Worm (Caenorhabditis elegans) whole organism, L3 larva: ENCODE measurements around the gene pgm-1.
A peak's percentile ranks its signal among the peaks of the same experiment; 100 is the strongest.
"Not testable (repeated sequence)": the region's sequence is repeated elsewhere in the genome, so short reads cannot be mapped to it uniquely, and the experiment has no call there.

ENCODE experiments used
- R02D3.7 ChIP-seq: fragments of 150-350 bp; optimal IDR thresholded peaks from 2 replicates; lab custom pipeline; 2014; ENCODE audit warnings: missing biosample characterization, missing genetic modification characterization
- ZK546.5 ChIP-seq: sonication (generic microtip); optimal IDR thresholded peaks from 2 replicates; lab custom pipeline; 2017; ENCODE audit warnings: missing biosample characterization, missing genetic modification characterization
- ama-1 ChIP-seq: fragments of 150-350 bp; optimal IDR thresholded peaks from 2 replicates; lab custom pipeline; 2018
- ceh-16 ChIP-seq: sonication (generic microtip); optimal IDR thresholded peaks from 2 replicates; lab custom pipeline; 2017; ENCODE audit warnings: missing biosample characterization, missing genetic modification characterization
- ceh-28 ChIP-seq: fragments of 150-350 bp; optimal IDR thresholded peaks from 2 replicates; lab custom pipeline; 2014; ENCODE audit warnings: missing biosample characterization, missing genetic modification reagents, missing genetic modification characterization
- ceh-82 ChIP-seq: fragments of 150-350 bp; optimal IDR thresholded peaks from 2 replicates; lab custom pipeline; 2014; ENCODE audit warnings: missing biosample characterization, missing genetic modification characterization
- ceh-9 ChIP-seq: sonication (generic microtip); optimal IDR thresholded peaks from 2 replicates; lab custom pipeline; 2018; ENCODE audit warnings: missing biosample characterization, missing genetic modification characterization
- egl-5 ChIP-seq: fragments of 150-350 bp; optimal IDR thresholded peaks from 2 replicates; lab custom pipeline; 2017; ENCODE audit warnings: missing biosample characterization, missing genetic modification reagents, missing genetic modification characterization, inconsistent platforms
- elt-1 ChIP-seq: fragments of 150-350 bp; optimal IDR thresholded peaks from 2 replicates; lab custom pipeline; 2014; ENCODE audit warnings: missing biosample characterization, missing genetic modification characterization
- elt-2 ChIP-seq: sonication (generic microtip); optimal IDR thresholded peaks from 2 replicates; lab custom pipeline; 2016; ENCODE audit warnings: missing genetic modification reagents, mild to moderate bottlenecking, missing genetic modification characterization, missing compliant biosample characterization
- elt-3 ChIP-seq, 3 experiments: fragments of 150-350 bp in 1 of 3; sonication (generic microtip) in 2 of 3; optimal IDR thresholded peaks; 2 replicates in 2 of 3; 4 replicates in 1 of 3; lab custom pipeline; 2014 to 2017; ENCODE audit warnings: missing biosample characterization in 3 of 3, missing genetic modification characterization in 3 of 3
- eor-1 ChIP-seq, 2 experiments: fragments of 150-350 bp; optimal IDR thresholded peaks; 2 replicates each; lab custom pipeline; 2014 to 2018; ENCODE audit warnings: missing biosample characterization in 2 of 2, missing genetic modification characterization in 2 of 2
- fkh-2 ChIP-seq: fragments of 150-350 bp; optimal IDR thresholded peaks from 2 replicates; lab custom pipeline; 2014; ENCODE audit warnings: missing biosample characterization, missing genetic modification reagents, missing genetic modification characterization
- fos-1 ChIP-seq: fragments of 150-350 bp; optimal IDR thresholded peaks from 2 replicates; lab custom pipeline; 2014; ENCODE audit warnings: missing biosample characterization, missing genetic modification characterization
- hmg-11 ChIP-seq: sonication (generic microtip); optimal IDR thresholded peaks from 2 replicates; lab custom pipeline; 2016; ENCODE audit warnings: missing genetic modification characterization, missing compliant biosample characterization
- lin-15B ChIP-seq: fragments of 150-350 bp; optimal IDR thresholded peaks from 2 replicates; lab custom pipeline; 2014; ENCODE audit warnings: missing biosample characterization, missing genetic modification characterization
- lin-39 ChIP-seq: fragments of 150-350 bp; optimal IDR thresholded peaks from 2 replicates; lab custom pipeline; 2018; ENCODE audit warnings: missing biosample characterization, missing genetic modification reagents, missing genetic modification characterization
- lsy-12 ChIP-seq: sonication (generic microtip); optimal IDR thresholded peaks from 2 replicates; lab custom pipeline; 2016; ENCODE audit warnings: mild to moderate bottlenecking, missing genetic modification characterization, missing compliant biosample characterization
- mdl-1 ChIP-seq: fragments of 150-350 bp; optimal IDR thresholded peaks from 2 replicates; lab custom pipeline; 2014; ENCODE audit warnings: missing biosample characterization, missing genetic modification characterization
- nfya-1 ChIP-seq: sonication (generic microtip); optimal IDR thresholded peaks from 2 replicates; lab custom pipeline; 2017; ENCODE audit warnings: missing genetic modification characterization, mild to moderate bottlenecking, missing compliant biosample characterization, antibody characterized with exemption, moderate library complexity; ENCODE audit not compliant: insufficient read depth
- nhr-12 ChIP-seq: fragments of 150-350 bp; optimal IDR thresholded peaks from 2 replicates; lab custom pipeline; 2014; ENCODE audit warnings: missing biosample characterization, missing genetic modification characterization
- nhr-237 ChIP-seq: fragments of 150-350 bp; optimal IDR thresholded peaks from 2 replicates; lab custom pipeline; 2014; ENCODE audit warnings: missing biosample characterization, missing genetic modification characterization
- nhr-25 ChIP-seq: sonication (generic microtip); optimal IDR thresholded peaks from 2 replicates; lab custom pipeline; 2017; ENCODE audit warnings: missing biosample characterization, missing genetic modification characterization
- nhr-28 ChIP-seq: fragments of 150-350 bp; optimal IDR thresholded peaks from 2 replicates; lab custom pipeline; 2014; ENCODE audit warnings: missing biosample characterization, missing genetic modification characterization
- nhr-43 ChIP-seq: sonication (generic microtip); optimal IDR thresholded peaks from 2 replicates; lab custom pipeline; 2016; ENCODE audit warnings: mild to moderate bottlenecking, missing genetic modification characterization, missing compliant biosample characterization; ENCODE audit not compliant: poor library complexity, severe bottlenecking
- nhr-76 ChIP-seq: fragments of 150-350 bp; sonication (generic microtip); optimal IDR thresholded peaks from 5 replicates; lab custom pipeline; 2014; ENCODE audit warnings: missing biosample characterization, missing genetic modification characterization
- nhr-77 ChIP-seq: fragments of 150-350 bp; optimal IDR thresholded peaks from 2 replicates; lab custom pipeline; 2014; ENCODE audit warnings: missing biosample characterization, missing genetic modification characterization
- pha-4 ChIP-seq: fragments of 150-350 bp; optimal IDR thresholded peaks from 2 replicates; lab custom pipeline; 2014; ENCODE audit warnings: missing biosample characterization, missing genetic modification reagents, missing genetic modification characterization
- pqm-1 ChIP-seq: fragments of 150-350 bp; optimal IDR thresholded peaks from 2 replicates; lab custom pipeline; 2017; ENCODE audit warnings: missing biosample characterization, missing genetic modification characterization, inconsistent platforms
- sea-2 ChIP-seq: fragments of 150-350 bp; sonication (generic microtip); optimal IDR thresholded peaks from 4 replicates; lab custom pipeline; 2014; ENCODE audit warnings: missing biosample characterization, missing genetic modification reagents, missing genetic modification characterization
- skn-1 ChIP-seq: fragments of 150-350 bp; optimal IDR thresholded peaks from 2 replicates; lab custom pipeline; 2014; ENCODE audit warnings: missing biosample characterization, missing genetic modification characterization
- snpc-4 ChIP-seq: fragments of 150-350 bp; optimal IDR thresholded peaks from 2 replicates; lab custom pipeline; 2014; ENCODE audit warnings: missing biosample characterization, missing genetic modification characterization
- tbx-2 ChIP-seq: sonication (generic microtip); optimal IDR thresholded peaks from 2 replicates; lab custom pipeline; 2016; ENCODE audit warnings: mild to moderate bottlenecking, missing genetic modification characterization, missing compliant biosample characterization
- unc-39 ChIP-seq: sonication (generic microtip); optimal IDR thresholded peaks from 4 replicates; lab custom pipeline; 2017; ENCODE audit warnings: missing biosample characterization, missing genetic modification characterization
- unc-62 ChIP-seq: fragments of 150-350 bp; sonication (generic microtip); optimal IDR thresholded peaks from 4 replicates; lab custom pipeline; 2014; ENCODE audit warnings: missing biosample characterization, missing genetic modification reagents, missing genetic modification characterization
- ztf-11 ChIP-seq: fragments of 150-350 bp; optimal IDR thresholded peaks from 2 replicates; lab custom pipeline; 2014; ENCODE audit warnings: missing biosample characterization, missing genetic modification characterization
- ztf-4 ChIP-seq: fragments of 150-350 bp; optimal IDR thresholded peaks from 2 replicates; lab custom pipeline; 2014; ENCODE audit warnings: missing biosample characterization, missing genetic modification characterization

Gene pgm-1

DNA sequence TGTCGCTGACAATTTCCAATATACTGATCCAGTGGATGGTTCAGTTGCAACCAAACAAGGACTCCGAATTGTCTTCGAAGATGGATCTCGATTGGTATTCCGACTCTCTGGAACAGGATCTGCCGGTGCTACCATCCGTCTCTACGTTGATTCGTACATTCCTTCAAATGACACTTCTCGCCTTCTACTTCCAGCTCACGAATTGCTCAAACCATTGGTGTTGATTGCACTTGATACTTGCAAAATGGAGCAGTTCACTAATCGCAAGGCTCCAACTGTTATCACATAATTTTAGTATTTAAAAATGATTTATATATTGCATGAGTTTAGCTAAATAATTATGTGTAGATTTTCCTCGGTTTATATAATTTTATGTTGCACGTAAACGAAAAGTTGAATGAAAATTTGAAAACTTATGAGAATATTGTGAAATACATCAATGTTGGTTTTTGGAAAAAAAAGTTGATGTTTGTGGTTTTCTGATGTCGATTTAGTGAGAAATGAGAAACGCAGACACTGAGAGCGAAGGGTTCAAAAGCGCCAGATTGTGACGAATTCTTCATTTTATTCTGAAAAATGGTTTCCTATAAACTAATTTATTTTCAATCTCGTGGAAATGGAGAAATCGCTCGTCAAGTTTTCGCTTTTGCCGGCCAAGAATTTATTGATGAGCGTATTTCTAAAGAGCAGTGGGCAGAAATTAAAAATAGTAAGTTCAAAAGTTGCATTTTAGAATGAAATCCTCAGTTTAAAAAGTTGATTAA is 2.0 kb downstream of the pgm-1 start, which contains the start of gene gst-9:
Gene gst-9, plus strand, starts transcription at position 574 of the 764 bp plus-strand sequence.
- no peak for TF ChIP-seq ztf-11 (tag; lab: Kevin White, UChicago)
- TF ChIP-seq hmg-11 (tag; lab: Kevin White, UChicago), result no peak
- TF ChIP-seq elt-1 (tag; lab: Kevin White, UChicago), result no peak
- no peak for TF ChIP-seq fkh-2 (tag; lab: Kevin White, UChicago)
- no peak for TF ChIP-seq R02D3.7
- peak; percentile 39 for TF ChIP-seq pha-4 (tag; lab: Kevin White, UChicago)
- no peak for TF ChIP-seq ceh-9
- no peak for TF ChIP-seq pqm-1 (tag; lab: Kevin White, UChicago)
- TF ChIP-seq nhr-43 (tag; lab: Kevin White, UChicago), result peak; percentile 79
- TF ChIP-seq ztf-4 (tag; lab: Kevin White, UChicago), result no peak
- TF ChIP-seq skn-1, result no peak
- no peak for TF ChIP-seq nhr-77 (tag; lab: Kevin White, UChicago)
- no peak for TF ChIP-seq ZK546.5
- TF ChIP-seq unc-39 (tag; lab: Kevin White, UChicago), result no peak
- no peak for TF ChIP-seq nhr-12 (tag; lab: Kevin White, UChicago)
- TF ChIP-seq ama-1, result peak; percentile 89
- no peak for TF ChIP-seq snpc-4
- no peak for TF ChIP-seq egl-5 (tag; lab: Kevin White, UChicago)
- no peak for TF ChIP-seq ceh-16 (tag; lab: Kevin White, UChicago)
- no peak for TF ChIP-seq fos-1 (tag; lab: Kevin White, UChicago)
- peak; percentile 67 for TF ChIP-seq elt-2 (tag; lab: Kevin White, UChicago)
- TF ChIP-seq lsy-12 (tag; lab: Kevin White, UChicago), result no peak
- TF ChIP-seq sea-2 (GFP tag; lab: Kevin White, UChicago), result no peak
- peak; percentile 25 for TF ChIP-seq tbx-2 (tag; lab: Kevin White, UChicago)
- no peak for TF ChIP-seq ceh-82 (tag; lab: Kevin White, UChicago)
- TF ChIP-seq nfya-1 (tag; lab: Kevin White, UChicago), result peak; percentile 34
- no peak for TF ChIP-seq lin-39 (tag; lab: Kevin White, UChicago)
- no peak for TF ChIP-seq eor-1 (tag; optimal IDR thresholded peaks at IDR 0.05; lab: Kevin White, UChicago)
- TF ChIP-seq nhr-28 (tag; lab: Kevin White, UChicago), result no peak
- TF ChIP-seq unc-62 (GFP tag; lab: Kevin White, UChicago), result no peak
- TF ChIP-seq nhr-25 (tag; lab: Kevin White, UChicago), result peak; percentile 50

- TF ChIP-seq fos-1 (tag; lab: Kevin White, UChicago), result no peak
- no peak for TF ChIP-seq ceh-82 (tag; lab: Kevin White, UChicago)
- TF ChIP-seq fkh-2 (tag; lab: Kevin White, UChicago), result no peak
- TF ChIP-seq nhr-43 (tag; lab: Kevin White, UChicago), result no peak
- no peak for TF ChIP-seq ztf-4 (tag; lab: Kevin White, UChicago)
- no peak for TF ChIP-seq unc-62 (GFP tag; lab: Kevin White, UChicago)
These were observed 3.4 kb downstream of the pgm-1 start, which contains the start of gene msp-33 for ce11 chrII:4892594-4892993. Gene msp-33, minus strand, starts transcription at chrII:4892694.

DNA sequence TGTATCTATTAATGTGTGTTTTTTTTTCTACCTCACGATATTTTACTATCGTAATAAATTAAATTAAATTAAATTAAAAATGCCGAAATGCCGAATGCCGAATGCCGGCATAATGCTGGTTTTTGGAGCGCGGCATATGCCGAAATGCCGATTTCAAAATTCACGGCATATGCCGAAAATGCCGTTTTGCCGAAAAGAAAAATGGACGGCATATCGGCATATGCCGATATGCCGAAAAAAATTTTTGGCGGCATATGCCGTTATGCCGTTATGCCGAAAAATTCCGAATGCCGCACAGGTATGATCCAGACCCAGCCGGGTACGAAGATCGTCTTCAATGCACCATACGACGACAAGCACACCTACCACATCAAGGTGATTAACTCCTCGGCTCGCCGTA is 9.3 kb downstream of the pgm-1 start, which contains the start of gene msp-32:
Gene msp-32, plus strand, starts transcription at position 301 of the 400 bp plus-strand sequence.
- not testable (repeated sequence) for TF ChIP-seq egl-5, nhr-237, lin-15B (tag; lab: Kevin White, UChicago)

DNA sequence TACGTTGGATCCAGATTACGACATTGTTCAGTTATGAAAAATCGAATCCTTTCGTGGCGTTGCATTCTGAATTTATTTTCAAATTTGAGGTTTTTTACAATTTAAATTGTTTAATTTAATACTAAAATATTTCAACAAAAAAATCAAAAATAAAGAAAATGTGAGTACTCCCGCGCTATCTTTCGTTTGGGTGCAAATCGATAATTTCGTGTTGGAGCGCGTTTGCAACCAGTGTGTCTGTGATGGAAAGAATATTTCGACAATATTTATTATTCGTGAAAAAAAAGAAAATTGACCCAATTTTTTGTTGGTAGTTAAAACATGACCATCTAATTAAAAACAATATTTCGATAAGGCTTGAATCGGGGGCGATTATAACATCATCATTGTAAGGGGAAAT is 12.8 kb downstream of the pgm-1 start, which contains the start of gene R05F9.9:
Gene R05F9.9, minus strand, starts transcription at position 66 of the 400 bp plus-strand sequence.
- TF ChIP-seq nhr-77 (tag; lab: Kevin White, UChicago), result no peak
- TF ChIP-seq pqm-1 (tag; lab: Kevin White, UChicago), result no peak
- TF ChIP-seq ceh-16 (tag; lab: Kevin White, UChicago), result no peak
- peak; percentile 45 for TF ChIP-seq nhr-25 (tag; lab: Kevin White, UChicago)
- TF ChIP-seq mdl-1 (tag; lab: Kevin White, UChicago), result no peak
- TF ChIP-seq elt-2 (tag; lab: Kevin White, UChicago), result peak; percentile 64
- no peak for TF ChIP-seq ztf-11 (tag; lab: Kevin White, UChicago)
- peak; percentile 52 for TF ChIP-seq ceh-28
- TF ChIP-seq nhr-237 (tag; lab: Kevin White, UChicago), result no peak
- peak; percentile 60 for TF ChIP-seq nfya-1 (tag; lab: Kevin White, UChicago)
- TF ChIP-seq lin-15B (tag; lab: Kevin White, UChicago), result peak; percentile 33
- no peak for TF ChIP-seq elt-3 (tag; optimal IDR thresholded peaks at IDR 0.05; lab: Kevin White, UChicago)
- TF ChIP-seq eor-1 (tag; optimal IDR thresholded peaks at IDR 0.05; lab: Kevin White, UChicago), result no peak
- TF ChIP-seq pha-4 (tag; lab: Kevin White, UChicago), result peak; percentile 69
- TF ChIP-seq nhr-76 (tag; lab: Kevin White, UChicago), result no peak
- TF ChIP-seq ama-1, result peak; percentile 85
